Worm (Caenorhabditis elegans) whole organism, L4/young adult: ENCODE data around the gene Y110A2AL.9.
"Not testable (repeated sequence)": the region's sequence is repeated elsewhere in the genome, so short reads cannot be mapped to it uniquely, and the experiment has no call there.

ENCODE experiments used
- W03F9.2 ChIP-seq: fragments of 150-350 bp; optimal IDR thresholded peaks from 2 replicates; lab custom pipeline; 2014; ENCODE audit warnings: missing biosample characterization, missing genetic modification characterization
- dao-5 ChIP-seq: sonication (generic microtip); optimal IDR thresholded peaks from 2 replicates; lab custom pipeline; 2016; ENCODE audit warnings: missing genotype, missing genetic modification characterization, moderate library complexity, missing compliant biosample characterization
- him-1 ChIP-seq: sonication (generic microtip); optimal IDR thresholded peaks from 2 replicates; lab custom pipeline; 2016; ENCODE audit warnings: missing genotype, missing genetic modification reagents, missing genetic modification characterization, missing compliant biosample characterization

Y110A2AL.9 gene

ce11 chrII:2846552-2846951 is 19.9 kb downstream of the Y110A2AL.9 start:
- TF ChIP-seq W03F9.2 (tag; lab: Kevin White, UChicago) (no peak), him-1 (tag; lab: Kevin White, UChicago) (no peak), dao-5 (no peak)

DNA sequence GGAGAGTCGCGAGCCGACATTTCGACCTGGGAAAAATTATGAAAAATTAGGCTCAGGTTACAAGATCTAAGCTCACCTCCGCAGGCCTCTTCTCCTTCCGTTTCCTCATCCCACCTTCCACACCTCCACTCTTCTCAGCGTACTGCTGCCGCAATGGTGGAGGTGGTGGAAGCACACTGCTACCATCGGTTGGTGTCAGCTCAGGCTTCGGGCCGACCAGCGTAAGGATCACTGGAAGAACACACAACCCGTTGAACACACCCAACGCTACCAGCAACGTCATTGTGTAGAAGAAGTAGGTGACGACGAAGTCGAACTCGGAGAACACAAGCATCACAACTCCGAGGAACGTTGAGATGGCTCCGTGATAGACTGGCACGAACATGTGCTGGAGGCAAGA is 20.8 kb downstream of the Y110A2AL.9 start:
- TF ChIP-seq dao-5 = no peak
- TF ChIP-seq him-1 (tag; lab: Kevin White, UChicago) = no peak

DNA sequence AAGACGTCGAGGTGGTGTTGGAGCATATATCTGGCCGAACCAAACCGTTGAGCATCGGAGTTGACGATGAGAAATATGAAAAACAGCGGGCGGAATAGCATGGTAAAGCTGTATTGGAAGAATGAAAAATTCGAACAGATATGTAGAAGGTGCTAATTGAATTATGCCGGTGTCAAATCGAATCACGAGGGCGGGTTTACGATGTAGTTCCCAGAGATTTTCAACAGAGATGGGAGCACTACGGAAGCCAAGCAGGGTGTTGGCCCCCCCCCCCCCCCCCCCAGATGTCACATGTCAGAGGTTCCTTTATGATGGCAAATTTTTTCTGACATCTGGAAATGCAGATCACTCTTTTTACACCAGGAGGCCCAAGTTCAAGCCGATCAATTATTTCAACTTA is 23.4 kb downstream of the Y110A2AL.9 start, which contains the start of gene Y110A2AL.7:
Gene Y110A2AL.7, minus strand, starts transcription at position 101 of the 400 bp plus-strand sequence.
- TF ChIP-seq W03F9.2 (tag; lab: Kevin White, UChicago) (no peak), him-1 (tag; lab: Kevin White, UChicago) (no peak), dao-5 (no peak)

DNA sequence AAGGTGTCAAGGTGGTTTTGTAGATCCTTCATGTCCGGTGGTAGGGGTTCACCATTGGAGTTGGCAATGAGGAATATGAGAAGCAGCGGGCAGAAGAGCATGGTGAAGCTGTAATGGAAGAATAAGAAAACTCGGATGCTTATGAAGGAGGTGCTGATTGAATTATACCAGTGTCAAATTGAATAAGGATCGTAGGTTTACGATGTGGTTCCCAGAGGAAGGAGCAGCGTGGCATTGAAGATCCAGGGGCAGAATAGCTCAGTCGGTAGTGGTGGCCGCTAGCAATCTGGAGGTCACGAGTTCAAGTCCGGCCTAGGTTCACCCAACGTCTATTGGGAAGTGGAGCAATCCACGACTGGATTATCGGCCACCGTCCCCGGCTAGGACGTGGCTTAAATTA is 24.9 kb downstream of the Y110A2AL.9 start, which contains the start of gene Y110A2AL.6:
Gene Y110A2AL.6, minus strand, starts transcription at position 101 of the 400 bp plus-strand sequence.
- TF ChIP-seq dao-5 = no peak
- TF ChIP-seq him-1 (tag; lab: Kevin White, UChicago) = no peak
- no peak for TF ChIP-seq W03F9.2 (tag; lab: Kevin White, UChicago)

- not testable (repeated sequence) for TF ChIP-seq W03F9.2 (tag; lab: Kevin White, UChicago); dao-5; him-1 (tag; lab: Kevin White, UChicago)
Observed at ce11 chrII:2839004-2839403, 27.4 kb downstream of the Y110A2AL.9 start, which contains the start of gene Y110A2AL.4. TSS of gene Y110A2AL.4 (plus strand) at chrII:2839304.

DNA sequence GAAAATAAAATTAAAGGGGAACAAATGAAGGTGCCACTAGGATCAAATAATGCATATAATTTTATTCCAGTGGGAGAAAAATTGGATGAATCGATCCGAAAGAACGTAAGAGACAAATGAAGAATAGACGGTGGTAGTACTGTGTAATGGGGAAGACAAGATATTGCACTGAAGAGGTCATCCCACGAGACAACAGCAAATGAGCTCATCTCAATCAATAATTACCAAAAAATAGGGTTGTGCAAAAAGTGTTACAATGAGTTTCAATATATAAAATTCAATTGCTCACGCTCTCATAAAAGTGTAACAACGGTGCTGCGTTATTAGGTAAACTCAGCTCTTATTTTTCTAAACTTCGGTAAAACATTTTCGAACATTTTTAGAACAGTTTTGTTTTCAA is 29.6 kb downstream of the Y110A2AL.9 start, which contains the start of gene K12H6.7:
Gene K12H6.7, minus strand, starts transcription at position 101 of the 400 bp plus-strand sequence.
- TF ChIP-seq dao-5 (no peak), W03F9.2 (tag; lab: Kevin White, UChicago) (no peak), him-1 (tag; lab: Kevin White, UChicago) (no peak)

- TF ChIP-seq him-1 (tag; lab: Kevin White, UChicago) (no peak), W03F9.2 (tag; lab: Kevin White, UChicago) (no peak), dao-5 (no peak)
Observed at ce11 chrII:2834105-2834504, 32.3 kb downstream of the Y110A2AL.9 start.

- TF ChIP-seq dao-5 = no peak
- no peak for TF ChIP-seq W03F9.2 (tag; lab: Kevin White, UChicago)
- no peak for TF ChIP-seq him-1 (tag; lab: Kevin White, UChicago)
Observed at ce11 chrII:2832539-2832938, 33.9 kb downstream of the Y110A2AL.9 start.

ce11 chrII:2832098-2832497 is 34.3 kb downstream of the Y110A2AL.9 start:
- TF ChIP-seq dao-5 (no peak), him-1 (tag; lab: Kevin White, UChicago) (no peak), W03F9.2 (tag; lab: Kevin White, UChicago) (no peak)

DNA sequence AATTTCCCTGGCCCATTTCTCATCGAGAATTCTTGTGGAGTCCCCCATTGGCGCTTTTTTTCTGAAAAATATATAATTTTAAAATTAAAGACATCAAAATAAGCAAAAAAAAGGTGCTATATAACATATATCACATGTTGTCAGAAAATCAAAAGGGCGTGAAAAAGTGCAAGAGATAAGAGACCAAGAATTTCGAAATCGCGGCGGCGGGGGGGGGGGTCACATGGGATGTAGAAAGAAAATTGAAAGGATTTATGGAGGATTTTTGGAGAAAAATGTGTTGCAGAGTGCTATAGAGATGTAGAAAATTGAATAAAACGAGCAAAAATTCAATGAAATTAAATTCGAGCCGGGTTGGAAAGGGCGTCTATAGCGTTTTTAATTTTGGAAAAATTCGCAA is 35.3 kb downstream of the Y110A2AL.9 start, which contains the start of gene K12H6.6:
Gene K12H6.6, minus strand, starts transcription at position 61 of the 400 bp plus-strand sequence.
- TF ChIP-seq him-1 (tag; lab: Kevin White, UChicago) (no peak), dao-5 (no peak), W03F9.2 (tag; lab: Kevin White, UChicago) (no peak)

DNA sequence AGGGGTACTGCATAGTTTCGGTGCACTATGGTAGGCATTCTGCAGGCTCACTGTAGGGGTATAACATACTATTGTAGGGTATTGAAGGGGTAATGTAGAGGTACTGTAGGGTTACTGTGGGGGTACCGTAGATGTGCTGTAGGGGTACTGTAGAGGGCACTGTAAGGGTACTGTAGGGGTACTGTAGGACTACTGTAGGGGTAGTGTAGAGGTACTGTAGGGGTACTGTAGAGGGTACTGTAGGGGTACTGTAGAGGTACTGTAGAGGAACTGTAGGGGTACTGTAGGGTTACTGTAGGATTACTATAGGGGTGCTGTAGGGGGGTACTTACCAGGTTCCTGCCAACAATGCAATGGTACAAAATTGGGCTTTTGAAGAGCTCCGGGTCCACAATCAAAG is 36.3 kb downstream of the Y110A2AL.9 start:
- no peak for TF ChIP-seq him-1 (tag; lab: Kevin White, UChicago)
- no peak for TF ChIP-seq dao-5
- no peak for TF ChIP-seq W03F9.2 (tag; lab: Kevin White, UChicago)

DNA sequence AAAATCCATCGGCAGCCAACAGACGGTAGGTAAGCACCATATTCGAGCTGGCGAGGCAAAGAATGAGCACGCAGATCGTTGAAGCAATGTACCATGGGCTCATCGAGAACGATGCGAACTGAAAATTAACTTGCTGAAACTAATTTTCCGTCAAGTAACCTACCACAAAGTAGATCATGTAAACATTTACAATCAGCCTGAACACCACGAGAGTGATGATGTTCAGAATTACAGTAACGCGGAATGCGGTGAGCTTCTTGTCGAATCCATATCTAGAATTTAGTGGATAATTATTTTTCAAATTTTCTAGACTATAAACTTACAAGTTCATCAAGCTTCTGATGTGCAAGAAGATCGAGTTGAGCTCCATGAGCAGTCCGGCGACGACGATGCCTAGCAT is 37.0 kb downstream of the Y110A2AL.9 start:
- no peak for TF ChIP-seq W03F9.2 (tag; lab: Kevin White, UChicago)
- TF ChIP-seq him-1 (tag; lab: Kevin White, UChicago) = no peak
- TF ChIP-seq dao-5 = no peak

DNA sequence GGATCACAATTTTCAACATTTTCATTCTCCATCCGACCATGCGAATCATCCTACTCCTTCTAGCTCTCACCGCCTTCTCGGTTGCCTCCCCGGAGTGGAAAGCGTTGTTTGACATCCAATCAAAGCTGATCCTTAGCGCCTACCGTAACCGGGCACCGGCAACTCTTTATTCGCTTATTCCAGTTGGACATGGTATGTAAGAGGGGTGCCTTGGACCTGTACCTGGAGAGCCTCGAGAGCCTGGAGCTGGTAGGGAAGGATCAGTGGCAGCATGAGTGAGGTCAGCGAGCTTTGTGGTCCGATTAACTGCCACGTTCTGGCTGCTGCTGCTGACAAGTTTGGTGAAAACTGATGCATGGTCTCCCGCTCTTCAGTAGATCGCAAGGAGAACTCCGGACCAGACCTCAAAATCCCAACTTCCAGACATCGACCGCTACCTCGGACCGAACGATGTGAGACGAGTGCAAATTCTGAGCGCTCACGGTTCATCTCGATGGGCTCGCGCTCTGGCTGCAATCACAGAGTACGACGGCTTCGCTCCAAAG is 38.5 kb downstream of the Y110A2AL.9 start, which contains the start of gene K12H6.8:
Gene K12H6.8, plus strand, starts transcription at position 38 of the 545 bp plus-strand sequence.
- TF ChIP-seq him-1 (tag; lab: Kevin White, UChicago) = no peak
- no peak for TF ChIP-seq dao-5
- TF ChIP-seq W03F9.2 (tag; lab: Kevin White, UChicago) = no peak

DNA sequence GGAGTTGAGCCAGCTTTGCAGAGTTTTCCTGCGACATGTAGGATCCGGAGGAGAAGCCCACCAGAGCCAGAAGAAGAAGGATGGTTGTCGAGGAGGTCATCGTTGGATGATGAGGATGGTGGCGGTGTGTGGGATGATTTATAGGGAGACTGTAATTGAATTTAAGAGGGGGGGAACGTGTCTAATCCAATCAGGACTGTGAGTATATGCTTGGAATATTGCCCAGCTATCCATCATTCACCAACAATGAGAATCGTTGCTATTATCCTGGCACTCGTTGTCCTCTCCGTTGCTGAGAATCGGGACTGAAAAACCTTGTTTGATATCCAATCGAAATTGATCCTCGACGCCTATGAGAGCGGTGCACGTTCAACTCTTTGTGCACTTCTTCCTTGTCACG is 40.4 kb downstream of the Y110A2AL.9 start, which contains the start of gene K12H6.5:
Gene K12H6.5, minus strand, starts transcription at position 101 of the 400 bp plus-strand sequence.
- TF ChIP-seq him-1 (tag; lab: Kevin White, UChicago) = no peak
- TF ChIP-seq W03F9.2 (tag; lab: Kevin White, UChicago) = no peak
- TF ChIP-seq dao-5 = no peak

DNA sequence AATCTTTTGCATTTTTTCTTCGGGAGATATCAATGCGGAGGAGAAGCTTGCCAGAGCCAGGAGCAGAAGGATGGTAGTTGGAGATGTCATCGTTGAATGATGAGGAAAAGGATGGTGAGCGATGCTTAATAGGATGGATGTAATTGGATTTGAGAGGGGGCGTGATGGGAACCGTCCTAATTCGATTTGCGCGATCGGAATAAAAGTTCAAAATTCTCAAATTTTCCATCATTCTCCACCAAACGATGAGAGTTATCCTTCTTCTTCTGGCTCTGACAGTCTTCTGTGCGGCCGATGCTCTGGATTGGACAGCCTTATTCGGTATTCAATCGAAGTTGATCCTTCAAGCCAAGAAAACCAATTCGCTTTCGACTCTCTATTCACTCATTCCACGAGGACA is 42.3 kb downstream of the Y110A2AL.9 start, which contains the start of the genes K12H6.4 and K12H6.9:
Gene K12H6.4, minus strand, starts transcription at position 101 of the 400 bp plus-strand sequence.
Gene K12H6.9, plus strand, starts transcription at position 236 of the 400 bp plus-strand sequence.
- TF ChIP-seq him-1 (tag; lab: Kevin White, UChicago) (no peak), W03F9.2 (tag; lab: Kevin White, UChicago) (no peak), dao-5 (no peak)
